Fruit fly (Drosophila melanogaster) whole organism, wandering third instar larva: ENCODE measurements around the gene CG34296.

Experiments used
- Abd-B ChIP-seq: fragments of >200 bp; optimal IDR thresholded peaks from 2 replicates; lab custom pipeline; 2017; ENCODE audit warnings: missing biosample characterization, missing genetic modification characterization
- CG32264 ChIP-seq: fragments of 200-800 bp; sonication (Bioruptor generic); optimal IDR thresholded peaks from 2 replicates; lab custom pipeline; 2016; ENCODE audit warnings: missing biosample characterization, missing genetic modification characterization
- CG9705 ChIP-seq: fragments of 200-800 bp; sonication (Bioruptor generic); optimal IDR thresholded peaks from 2 replicates; lab custom pipeline; 2018; ENCODE audit warnings: missing biosample characterization, mild to moderate bottlenecking, missing genetic modification characterization
- CrebA ChIP-seq: fragments of 200-800 bp; sonication (Bioruptor generic); optimal IDR thresholded peaks from 2 replicates; lab custom pipeline; 2016; ENCODE audit warnings: missing biosample characterization, mild to moderate bottlenecking, missing genetic modification characterization, borderline replicate concordance
- Dfd ChIP-seq: fragments of >200 bp; optimal IDR thresholded peaks from 2 replicates; lab custom pipeline; 2017; ENCODE audit warnings: missing biosample characterization, missing genetic modification characterization
- Dif ChIP-seq: fragments of 200-275, 200-300 bp; sonication (Bioruptor generic); optimal IDR thresholded peaks from 2 replicates; lab custom pipeline; 2018; ENCODE audit warnings: missing biosample characterization, missing genetic modification characterization; ENCODE audit not compliant: partially characterized antibody
- GATAd ChIP-seq: sonication (Bioruptor generic); optimal IDR thresholded peaks from 2 replicates; lab custom pipeline; 2016; ENCODE audit warnings: missing biosample characterization, missing genetic modification characterization
- HLH106 ChIP-seq: fragments of 200-800 bp; optimal IDR thresholded peaks from 3 replicates; lab custom pipeline; 2019; ENCODE audit warnings: missing biosample characterization, mild to moderate bottlenecking, missing genetic modification characterization, moderate library complexity
- Hnf4 ChIP-seq: fragments of 200-800 bp; sonication (Bioruptor generic); optimal IDR thresholded peaks from 2 replicates; lab custom pipeline; 2016; ENCODE audit warnings: missing biosample characterization, mild to moderate bottlenecking, missing genetic modification characterization
- Hr83 ChIP-seq: fragments of 200-300 bp; sonication (Bioruptor generic); optimal IDR thresholded peaks from 2 replicates; lab custom pipeline; 2016; ENCODE audit warnings: missing biosample characterization, mild to moderate bottlenecking, missing genetic modification characterization, moderate library complexity; ENCODE audit not compliant: poor library complexity, severe bottlenecking
- Jra ChIP-seq: sonication (Bioruptor generic); optimal IDR thresholded peaks from 2 replicates; lab custom pipeline; 2016; ENCODE audit warnings: missing biosample characterization, missing genetic modification characterization
- Myc ChIP-seq: fragments of >200 bp; optimal IDR thresholded peaks from 2 replicates; lab custom pipeline; 2017
- OdsH ChIP-seq: fragments of 200-800 bp; sonication (Bioruptor generic); optimal IDR thresholded peaks from 2 replicates; lab custom pipeline; 2016; ENCODE audit warnings: missing biosample characterization, mild to moderate bottlenecking, missing genetic modification characterization
- Rel ChIP-seq, 2 experiments: fragments of 200-800 bp; sonication (Bioruptor generic) in 1 of 2; optimal IDR thresholded peaks; 2 replicates in 1 of 2; 3 replicates in 1 of 2; lab custom pipeline; 2016 to 2019; ENCODE audit warnings: mild to moderate bottlenecking in 2 of 2, missing biosample characterization in 2 of 2, missing genetic modification characterization in 2 of 2, moderate library complexity in 1 of 2
- Sp1 ChIP-seq: fragments of 200-800 bp; sonication (Bioruptor generic); optimal IDR thresholded peaks from 3 replicates; lab custom pipeline; 2019; ENCODE audit warnings: missing biosample characterization, mild to moderate bottlenecking, missing genetic modification characterization, moderate library complexity
- Vsx2 ChIP-seq: fragments of 200-300, 225-300 bp; sonication (Bioruptor generic); optimal IDR thresholded peaks from 2 replicates; lab custom pipeline; 2018; ENCODE audit warnings: missing biosample characterization, missing genetic modification characterization; ENCODE audit not compliant: partially characterized antibody
- br ChIP-seq: fragments of 200-800 bp; sonication (Bioruptor generic); optimal IDR thresholded peaks from 2 replicates; lab custom pipeline; 2016; ENCODE audit warnings: missing biosample characterization, missing genetic modification characterization
- brk ChIP-seq: fragments of 200-800 bp; sonication (Bioruptor generic); optimal IDR thresholded peaks from 2 replicates; lab custom pipeline; 2016; ENCODE audit warnings: missing biosample characterization, mild to moderate bottlenecking, missing genetic modification characterization
- dl ChIP-seq, 2 experiments: fragments of 175-275, 200-275 bp in 1 of 2; fragments of 200-275 bp in 1 of 2; sonication (Bioruptor generic); optimal IDR thresholded peaks; lab custom pipeline; 2018; ENCODE audit warnings: mild to moderate bottlenecking in 2 of 2, missing biosample characterization in 2 of 2, missing genetic modification characterization in 2 of 2, moderate library complexity in 2 of 2; ENCODE audit not compliant: partially characterized antibody in 2 of 2, insufficient read depth in 1 of 2
- dmrt93B ChIP-seq: fragments of 200-800 bp; sonication (Bioruptor generic); optimal IDR thresholded peaks from 2 replicates; lab custom pipeline; 2018; ENCODE audit warnings: missing biosample characterization, mild to moderate bottlenecking, missing genetic modification characterization
- dsf ChIP-seq: sonication (Bioruptor generic); optimal IDR thresholded peaks from 2 replicates; lab custom pipeline; 2016; ENCODE audit warnings: missing biosample characterization, missing genetic modification characterization, borderline replicate concordance
- ey ChIP-seq: fragments of 200-800 bp; sonication (Bioruptor generic); optimal IDR thresholded peaks from 2 replicates; lab custom pipeline; 2016; ENCODE audit warnings: missing biosample characterization, missing genetic modification characterization
- foxo ChIP-seq, 2 experiments: fragments of 200-800 bp; sonication (Bioruptor generic); optimal IDR thresholded peaks; 2 replicates in 1 of 2; 3 replicates in 1 of 2; lab custom pipeline; 2016 to 2017; ENCODE audit warnings: missing biosample characterization in 2 of 2, missing genetic modification characterization in 2 of 2
- fru ChIP-seq: fragments of 200-800 bp; sonication (Bioruptor generic); optimal IDR thresholded peaks from 3 replicates; lab custom pipeline; 2016; ENCODE audit warnings: missing biosample characterization, mild to moderate bottlenecking, missing genetic modification characterization
- h ChIP-seq: fragments of 200-800 bp; sonication (Bioruptor generic); optimal IDR thresholded peaks from 3 replicates; lab custom pipeline; 2016; ENCODE audit warnings: missing biosample characterization, mild to moderate bottlenecking, missing genetic modification characterization
- jim ChIP-seq: fragments of 175-275, 200-325 bp; sonication (Bioruptor generic); optimal IDR thresholded peaks from 2 replicates; lab custom pipeline; 2016; ENCODE audit warnings: missing biosample characterization, mild to moderate bottlenecking, missing genetic modification characterization
- lola ChIP-seq: fragments of >200 bp; optimal IDR thresholded peaks from 2 replicates; lab custom pipeline; 2017; ENCODE audit warnings: missing biosample characterization, missing genetic modification characterization
- pan ChIP-seq: fragments of >200 bp; optimal IDR thresholded peaks from 2 replicates; lab custom pipeline; 2017
- psq ChIP-seq: fragments of 200-800 bp; sonication (Bioruptor generic); optimal IDR thresholded peaks from 3 replicates; lab custom pipeline; 2017; ENCODE audit warnings: missing biosample characterization, mild to moderate bottlenecking, missing genetic modification characterization, moderate library complexity
- rgr ChIP-seq: fragments of 200-800 bp; sonication (Bioruptor generic); optimal IDR thresholded peaks from 3 replicates; lab custom pipeline; 2016; ENCODE audit warnings: missing biosample characterization, mild to moderate bottlenecking, missing genetic modification characterization
- sage ChIP-seq: fragments of 200-800 bp; sonication (Bioruptor generic); optimal IDR thresholded peaks from 2 replicates; lab custom pipeline; 2016; ENCODE audit warnings: missing biosample characterization, mild to moderate bottlenecking, missing genetic modification characterization
- sv ChIP-seq: fragments of 200-800 bp; sonication (Bioruptor generic); optimal IDR thresholded peaks from 3 replicates; lab custom pipeline; 2016; ENCODE audit warnings: missing biosample characterization, missing genetic modification characterization
- tai ChIP-seq: sonication (Bioruptor generic); optimal IDR thresholded peaks from 2 replicates; lab custom pipeline; 2016; ENCODE audit warnings: missing biosample characterization, missing genetic modification characterization
- usp ChIP-seq: fragments of >200 bp; optimal IDR thresholded peaks from 2 replicates; lab custom pipeline; 2017; ENCODE audit warnings: missing biosample characterization, missing genetic modification characterization
- woc ChIP-seq: sonication (Bioruptor generic); optimal IDR thresholded peaks from 2 replicates; lab custom pipeline; 2016; ENCODE audit warnings: missing biosample characterization, mild to moderate bottlenecking, missing genetic modification characterization

Gene CG34296

dm6 chr3R:29765267-29766095 lies 43.1 kb downstream of the CG34296 start, which contains the start of gene kay:
TSS of gene kay (plus strand) at chr3R:29765995.
- TF ChIP-seq dmrt93B (GFP tag; lab: Kevin White, UChicago) (no peak), HLH106 (tag; lab: Kevin White, UChicago) (no peak), Rel (GFP tag; optimal IDR thresholded peaks at IDR 0.05; lab: Kevin White, UChicago) (no peak), Rel (tag; optimal IDR thresholded peaks at IDR 0.05; lab: Kevin White, UChicago) (peak; percentile 84), Myc (no peak), br (GFP tag; lab: Kevin White, UChicago) (peak; percentile 16), pan (peak; percentile 63), Sp1 (GFP tag; lab: Kevin White, UChicago) (peak; percentile 38), foxo (GFP tag; optimal IDR thresholded peaks at IDR 0.05; lab: Kevin White, UChicago) (no peak), CrebA (GFP tag; lab: Kevin White, UChicago) (peak; percentile 58), Jra (GFP tag; lab: Kevin White, UChicago) (peak; percentile 15), GATAd (GFP tag; lab: Kevin White, UChicago) (no peak), Abd-B (GFP tag; lab: Kevin White, UChicago) (no peak), brk (GFP tag; lab: Kevin White, UChicago) (no peak), CG9705 (GFP tag; lab: Kevin White, UChicago) (no peak), h (peak; percentile 32), Vsx2 (peak; percentile 6), jim (no peak), CG32264 (GFP tag; lab: Kevin White, UChicago) (no peak), psq (GFP tag; lab: Kevin White, UChicago) (peak; percentile 29), dl (GFP tag; optimal IDR thresholded peaks at IDR 0.05; lab: Kevin White, UChicago; ENCODE audit: insufficient read depth in 1 of 2, partially characterized antibody in 2 of 2) (no peak), Dif (peak; percentile 31)
- TF ChIP-seq, all 38 proteins: peak for 10

dm6 chr3R:29767236-29767635 lies 44.9 kb downstream of the CG34296 start:
- no peak for TF ChIP-seq CrebA (GFP tag; lab: Kevin White, UChicago)
- peak; percentile 91 for TF ChIP-seq Dfd (GFP tag; lab: Kevin White, UChicago)
- TF ChIP-seq, all 38 proteins: peak for 1

dm6 chr3R:29770930-29771329 lies 48.6 kb downstream of the CG34296 start:
- no peak for TF ChIP-seq h
- no peak for TF ChIP-seq pan
- no peak for TF ChIP-seq lola
- TF ChIP-seq rgr (GFP tag; lab: Kevin White, UChicago): no peak
- no peak for TF ChIP-seq Hnf4 (GFP tag; lab: Kevin White, UChicago)
- TF ChIP-seq sage: no peak
- TF ChIP-seq OdsH (GFP tag; lab: Kevin White, UChicago): no peak

- no peak for TF ChIP-seq dsf (GFP tag; lab: Kevin White, UChicago)
- peak; percentile 45 for TF ChIP-seq CrebA (GFP tag; lab: Kevin White, UChicago)
- no peak for TF ChIP-seq CG9705 (GFP tag; lab: Kevin White, UChicago)
- TF ChIP-seq Rel (GFP tag; optimal IDR thresholded peaks at IDR 0.05; lab: Kevin White, UChicago): no peak
- peak; percentile 82 for TF ChIP-seq Rel (tag; optimal IDR thresholded peaks at IDR 0.05; lab: Kevin White, UChicago)
- TF ChIP-seq rgr (GFP tag; lab: Kevin White, UChicago): no peak
- TF ChIP-seq foxo (GFP tag; optimal IDR thresholded peaks at IDR 0.05; lab: Kevin White, UChicago): no peak
- no peak for TF ChIP-seq br (GFP tag; lab: Kevin White, UChicago)
These were observed 49.3 kb downstream of the CG34296 start for dm6 chr3R:29771645-29772089.

dm6 chr3R:29772090-29772794 lies 49.9 kb downstream of the CG34296 start:
- TF ChIP-seq dmrt93B (GFP tag; lab: Kevin White, UChicago): peak; percentile 70
- peak; percentile 91 to 92 for TF ChIP-seq dl (GFP tag; optimal IDR thresholded peaks at IDR 0.05; lab: Kevin White, UChicago; ENCODE audit: insufficient read depth in 1 of 2, partially characterized antibody in 2 of 2)
- TF ChIP-seq usp (GFP tag; lab: Kevin White, UChicago): no peak
- TF ChIP-seq Dif: peak; percentile 93
- no peak for TF ChIP-seq CrebA (GFP tag; lab: Kevin White, UChicago)
- TF ChIP-seq psq (GFP tag; lab: Kevin White, UChicago): peak; percentile 94
- peak; percentile 72 for TF ChIP-seq woc (GFP tag; lab: Kevin White, UChicago)
- peak; percentile 36 for TF ChIP-seq tai (GFP tag; lab: Kevin White, UChicago)
- TF ChIP-seq sv (GFP tag; lab: Kevin White, UChicago): no peak
- TF ChIP-seq h: no peak
- peak in 1 of 2 experiments; percentile 27 for TF ChIP-seq foxo (GFP tag; optimal IDR thresholded peaks at IDR 0.05; lab: Kevin White, UChicago)
- peak; percentile 55 for TF ChIP-seq Hr83 (GFP tag; lab: Kevin White, UChicago)
- peak; percentile 47 for TF ChIP-seq CG9705 (GFP tag; lab: Kevin White, UChicago)
- TF ChIP-seq Abd-B (GFP tag; lab: Kevin White, UChicago): no peak
- TF ChIP-seq dsf (GFP tag; lab: Kevin White, UChicago): no peak
- TF ChIP-seq HLH106 (tag; lab: Kevin White, UChicago): peak; percentile 63
- TF ChIP-seq Vsx2: peak; percentile 32
- TF ChIP-seq br (GFP tag; lab: Kevin White, UChicago): peak; percentile 2
- TF ChIP-seq GATAd (GFP tag; lab: Kevin White, UChicago): no peak
- peak; percentile 7 for TF ChIP-seq fru (GFP tag; lab: Kevin White, UChicago)
- peak; percentile 29 for TF ChIP-seq Myc
- no peak for TF ChIP-seq ey (GFP tag; lab: Kevin White, UChicago)
